Worm (Caenorhabditis elegans) whole organism, early embryonic: Measurements from ENCODE around the gene K10C2.14.

Experiments
- F13C5.2 ChIP-seq: sonication (generic microtip); optimal IDR thresholded peaks from 2 replicates; lab custom pipeline; 2017; ENCODE audit warnings: mild to moderate bottlenecking, missing genetic modification characterization, inconsistent platforms, missing compliant biosample characterization
- ama-1 ChIP-seq: fragments of 150-350 bp; optimal IDR thresholded peaks from 2 replicates; lab custom pipeline; 2014
- ceh-13 ChIP-seq: fragments of 200-800 bp; sonication (Bioruptor generic); optimal IDR thresholded peaks from 2 replicates; lab custom pipeline; 2018; ENCODE audit warnings: mild to moderate bottlenecking, missing genetic modification characterization, missing compliant biosample characterization
- flt-1 ChIP-seq: fragments of 200-800 bp; sonication (Bioruptor generic); IDR thresholded peaks from 2 replicates; pipeline ENCODE4 v1.3.6; 2022; ENCODE audit warnings: missing genetic modification characterization, missing compliant biosample characterization
- hmbx-1 ChIP-seq: sonication (generic microtip); optimal IDR thresholded peaks from 2 replicates; lab custom pipeline; 2016; ENCODE audit warnings: mild to moderate bottlenecking, missing genetic modification characterization, missing compliant biosample characterization
- scrt-1 ChIP-seq: fragments of 200-800 bp; sonication (Bioruptor generic); IDR thresholded peaks from 2 replicates; pipeline ENCODE4 v1.3.6; 2022; ENCODE audit warnings: missing genetic modification characterization, missing compliant biosample characterization
- tra-4 ChIP-seq: sonication (generic microtip); optimal IDR thresholded peaks from 2 replicates; lab custom pipeline; 2017; ENCODE audit warnings: missing genetic modification characterization, missing compliant biosample characterization

DNA sequence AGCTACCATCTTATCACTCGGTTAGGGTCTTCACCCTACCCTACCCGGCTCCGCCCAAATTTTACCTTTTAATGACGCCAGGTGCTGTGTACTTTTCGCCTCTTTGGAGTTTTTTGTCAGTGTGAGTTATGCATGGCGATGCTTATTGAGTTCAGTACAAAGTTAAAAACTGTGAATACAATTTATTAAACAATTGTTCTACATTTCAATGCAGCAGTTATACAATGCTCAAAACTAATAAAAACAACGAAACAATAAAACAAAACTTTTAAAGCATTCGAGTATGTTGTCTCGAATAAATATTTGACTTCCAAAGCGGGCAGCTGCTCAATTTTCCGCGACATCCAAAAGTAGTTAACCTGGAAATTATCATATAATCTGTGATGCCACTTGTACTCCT, 9.9 kb downstream of the K10C2.14 start, which contains the start of gene ctsa-2:
- TF ChIP-seq ama-1 (lab: Kevin White, UChicago), result no peak
- no peak for TF ChIP-seq F13C5.2 (tag; lab: Kevin White, UChicago)
- TF ChIP-seq scrt-1 (GFP tag; lab: Robert Waterston, UW), result no peak
- no peak for TF ChIP-seq flt-1 (GFP tag; lab: Robert Waterston, UW)
- no peak for TF ChIP-seq hmbx-1
- no peak for TF ChIP-seq ceh-13 (GFP tag; lab: Kevin White, UChicago)
- TF ChIP-seq tra-4 (tag; lab: Kevin White, UChicago), result no peak
